Fruit fly (Drosophila melanogaster) ovary, adult (tissue): Measurements from ENCODE around the gene COX6B.
A peak's percentile ranks its signal among the peaks of the same experiment; 100 is the strongest.

Source experiments
- CG17801 ChIP-seq: fragments of 200-800 bp; optimal IDR thresholded peaks from 2 replicates; lab custom pipeline; 2019; ENCODE audit warnings: missing biosample characterization, mild to moderate bottlenecking, missing genetic modification characterization, moderate library complexity; ENCODE audit not compliant: partially characterized antibody

Gene COX6B

DNA sequence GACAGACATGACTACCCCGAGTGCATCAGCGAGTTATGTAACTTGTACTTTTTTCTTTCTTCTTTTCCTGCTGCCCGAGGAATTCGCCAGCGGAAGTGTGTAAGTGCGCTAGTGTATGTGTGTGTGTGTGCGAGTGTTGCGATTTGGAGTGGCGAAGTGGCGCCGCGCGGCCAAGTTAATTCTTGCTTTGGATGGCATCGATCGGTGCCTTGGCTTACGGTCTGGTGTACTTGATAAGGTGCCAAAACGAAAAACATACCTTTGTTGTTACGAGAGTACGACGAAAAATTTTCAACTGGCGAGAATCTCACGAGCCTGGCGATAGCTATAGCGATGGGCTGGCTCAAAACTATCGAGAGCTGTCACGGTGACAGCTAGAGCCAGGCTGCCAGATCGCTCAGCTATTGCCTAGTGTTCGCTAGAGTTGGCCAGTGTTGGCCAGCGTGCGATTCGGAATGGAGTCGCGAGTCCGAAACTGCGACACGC, at the start of gene COX6B, which contains the start of the genes CG18809, CG33932 and Rpp20:
Gene COX6B (minus strand): TSS at position 333 of the 486 bp plus-strand sequence.
Gene CG18809 (minus strand): TSS at position 333 of the 486 bp plus-strand sequence.
Gene CG33932 (plus strand): TSS at position 429 of the 486 bp plus-strand sequence.
Gene Rpp20 (plus strand): TSS at position 429 of the 486 bp plus-strand sequence.
- TF ChIP-seq CG17801: peak; percentile 57

DNA sequence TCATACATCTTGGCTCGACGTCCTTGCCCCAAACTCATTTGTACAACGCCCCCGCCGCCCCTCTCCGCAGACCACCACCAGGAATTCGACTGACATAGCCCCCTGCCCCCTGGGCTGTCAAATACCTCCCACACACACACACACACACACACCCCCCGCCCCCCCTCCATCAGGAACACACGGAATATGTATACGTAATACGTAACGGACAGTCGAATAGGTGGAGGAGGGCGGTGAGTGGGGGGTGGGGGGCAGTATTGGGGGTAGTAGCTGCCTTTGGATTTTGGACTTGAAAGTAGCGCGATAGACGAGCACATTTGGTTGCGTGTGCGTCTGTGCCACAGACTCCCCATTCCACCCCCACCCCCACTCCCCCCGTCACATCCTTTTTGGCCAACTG, 48.4 kb upstream of the COX6B start:
- TF ChIP-seq CG17801: no peak

DNA sequence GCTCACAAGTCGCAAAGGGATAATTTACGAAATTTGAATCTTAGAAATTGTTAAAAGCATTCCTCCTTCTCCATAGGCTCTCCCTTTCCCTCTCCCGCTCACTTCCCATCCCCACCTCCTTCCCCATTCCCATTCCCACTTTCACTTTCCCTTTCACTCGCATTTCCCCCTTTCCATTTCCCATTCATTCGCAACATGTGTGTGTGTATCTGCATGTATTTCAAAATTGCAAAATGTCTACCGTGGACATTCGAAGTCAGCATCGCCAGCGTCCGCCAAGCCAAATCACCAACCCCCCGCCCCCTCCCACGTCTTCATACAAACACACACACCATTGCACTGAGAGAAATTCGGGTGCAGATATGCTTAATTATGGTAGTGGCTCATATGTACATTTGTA, 47.7 kb upstream of the COX6B start:
- TF ChIP-seq CG17801: no peak

DNA sequence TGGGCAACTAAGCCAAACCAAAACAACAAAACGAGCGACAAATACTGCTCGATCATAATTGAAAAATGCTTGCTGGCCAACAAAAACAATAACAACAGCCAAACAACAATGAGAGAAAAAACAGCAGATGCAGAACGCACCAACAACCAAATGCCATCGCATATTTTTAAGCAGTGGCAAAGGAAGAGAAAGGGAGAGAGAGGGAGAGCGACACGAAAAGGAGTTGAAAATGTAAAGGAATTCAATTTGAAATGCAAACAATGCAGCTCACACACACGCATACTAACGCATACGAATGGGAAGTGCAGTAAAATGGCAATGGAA, 44.4 kb upstream of the COX6B start:
- no peak for TF ChIP-seq CG17801

DNA sequence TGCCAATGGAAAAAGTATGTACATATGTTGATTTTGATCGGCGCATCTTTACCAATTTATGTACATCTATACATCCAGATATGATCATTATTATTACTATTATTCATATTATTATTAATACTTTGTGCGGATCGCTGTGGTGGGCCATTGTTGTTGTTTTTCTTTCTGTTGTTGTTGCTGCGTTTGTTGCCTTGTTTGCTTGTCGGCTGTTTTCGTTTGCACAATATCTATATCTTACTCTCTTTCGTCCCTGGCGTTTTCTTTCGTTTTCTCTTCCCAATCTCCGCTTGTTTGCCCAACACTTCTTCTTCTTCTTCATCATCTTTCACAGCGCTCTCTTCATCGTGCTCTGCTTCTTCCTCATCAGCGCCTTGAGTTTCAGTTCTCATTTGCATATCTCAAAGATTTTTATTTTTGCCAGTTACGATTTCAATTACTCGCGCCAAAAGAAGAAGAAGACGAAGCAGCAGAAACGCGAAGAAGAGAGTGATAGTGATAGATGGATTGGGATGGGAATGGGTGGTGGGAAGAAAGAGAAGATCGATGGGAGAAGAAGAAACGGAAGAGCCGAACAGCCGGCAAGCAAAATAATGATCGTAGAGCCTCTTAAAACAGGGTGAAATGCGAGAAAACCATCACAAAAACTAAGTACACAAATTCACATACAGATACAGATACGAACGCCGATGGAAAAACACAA, 43.9 kb upstream of the COX6B start:
- TF ChIP-seq CG17801: no peak

DNA sequence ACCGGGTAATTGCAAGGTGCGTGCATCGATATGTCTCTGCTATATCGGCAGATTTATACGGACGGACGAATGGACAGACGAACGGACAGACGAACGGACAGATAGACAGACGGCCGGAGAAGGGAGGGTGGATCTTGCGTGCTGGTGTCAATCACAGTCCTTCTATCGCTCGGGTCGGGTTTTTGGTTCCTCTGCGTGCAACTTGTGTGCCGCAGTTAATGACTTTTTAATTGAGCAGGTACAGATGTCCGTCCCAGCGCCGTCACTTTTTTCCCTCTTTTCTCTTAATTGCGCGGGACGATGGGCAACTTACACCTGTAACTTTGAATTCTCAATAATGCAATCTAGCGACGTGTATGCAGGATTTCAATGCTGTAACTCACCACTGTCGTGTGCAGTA, 42.7 kb upstream of the COX6B start:
- no peak for TF ChIP-seq CG17801

DNA sequence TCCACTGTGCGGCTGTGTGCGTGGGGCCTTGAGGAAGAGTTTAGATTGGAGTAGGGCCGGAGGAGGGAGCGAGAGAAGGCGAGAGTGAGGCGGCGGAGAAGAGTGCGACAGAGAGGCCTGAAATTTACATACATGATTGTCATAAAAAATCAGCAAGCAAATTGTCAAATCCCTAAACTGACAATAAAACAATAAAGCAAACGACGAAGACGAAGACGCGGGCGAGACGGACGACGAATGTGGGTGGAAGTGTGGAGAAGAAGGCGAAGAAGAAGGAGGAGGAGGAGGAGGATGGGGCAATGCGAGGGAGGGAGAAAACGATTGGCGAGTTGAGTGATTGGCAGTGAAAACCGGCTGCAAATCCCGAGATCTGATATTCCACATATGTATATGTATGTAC, 41.3 kb upstream of the COX6B start:
- TF ChIP-seq CG17801: no peak

DNA sequence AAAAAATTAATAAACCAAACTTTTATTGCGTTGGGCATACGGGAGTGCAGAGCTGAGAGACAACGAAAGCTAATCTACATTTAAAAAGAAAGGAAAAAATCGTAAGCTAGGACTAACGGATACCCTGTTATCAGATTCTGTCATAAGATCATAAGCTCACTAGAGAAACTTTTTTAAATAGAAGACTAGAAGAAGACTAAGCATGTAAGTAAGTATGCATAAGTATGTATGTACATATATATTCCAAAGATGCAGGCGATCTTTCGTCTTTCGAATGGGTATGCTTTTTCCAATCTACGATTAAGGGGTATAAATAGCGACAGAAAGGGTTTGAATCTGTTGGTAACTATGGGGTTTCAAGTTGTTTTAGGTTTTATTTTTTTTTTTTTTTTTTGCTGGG, 40.7 kb upstream of the COX6B start:
- no peak for TF ChIP-seq CG17801

DNA sequence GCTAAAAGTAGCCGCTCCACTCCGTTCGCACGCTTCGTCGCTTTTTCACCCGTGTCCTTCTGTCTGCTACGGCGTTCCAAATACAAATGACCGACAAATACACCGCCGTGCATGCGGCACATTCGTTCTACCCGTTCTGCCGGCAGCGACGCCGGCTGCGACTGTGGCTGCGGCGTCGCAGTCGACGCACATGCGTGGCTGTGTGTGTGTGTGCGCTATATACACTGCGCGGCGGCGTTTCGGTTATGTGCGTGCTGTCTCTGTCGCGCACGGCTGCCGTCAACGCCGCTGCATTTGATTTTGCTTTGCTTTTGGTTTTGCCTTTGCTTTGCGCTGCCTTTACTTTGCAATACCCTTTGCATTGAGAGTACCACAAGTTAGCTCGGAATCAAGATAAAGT, 39.3 kb upstream of the COX6B start, which contains the start of gene zld:
Gene zld (minus strand): TSS at position 92 of the 400 bp plus-strand sequence.
- TF ChIP-seq CG17801: no peak

DNA sequence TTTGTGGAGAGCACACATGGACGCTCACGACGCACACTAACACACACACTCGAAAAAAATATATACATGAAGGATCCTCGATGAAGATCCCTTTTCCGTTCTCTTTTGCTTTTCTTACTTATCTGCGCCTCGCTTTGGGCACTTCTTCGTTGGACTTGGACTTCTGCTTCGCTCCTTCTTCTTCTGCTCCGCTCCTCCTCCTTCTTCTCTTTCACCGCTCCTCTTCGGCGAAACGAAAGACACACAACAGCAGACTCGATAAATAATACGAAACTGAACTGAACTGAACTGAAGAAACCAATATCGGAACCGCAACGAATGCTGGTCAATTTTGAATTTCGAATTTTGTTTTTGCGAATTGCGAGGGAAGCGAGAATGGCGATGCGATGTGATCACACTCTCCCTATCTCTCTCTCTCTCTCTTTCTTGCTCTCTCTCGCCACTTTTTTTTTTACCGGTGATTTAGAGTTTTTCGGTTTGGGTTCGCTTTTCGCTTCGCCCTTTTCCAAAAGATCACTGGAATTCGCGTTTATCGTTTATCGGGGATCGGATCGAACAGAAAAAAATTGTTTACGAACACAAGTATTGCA, 38.7 kb upstream of the COX6B start:
- no peak for TF ChIP-seq CG17801

DNA sequence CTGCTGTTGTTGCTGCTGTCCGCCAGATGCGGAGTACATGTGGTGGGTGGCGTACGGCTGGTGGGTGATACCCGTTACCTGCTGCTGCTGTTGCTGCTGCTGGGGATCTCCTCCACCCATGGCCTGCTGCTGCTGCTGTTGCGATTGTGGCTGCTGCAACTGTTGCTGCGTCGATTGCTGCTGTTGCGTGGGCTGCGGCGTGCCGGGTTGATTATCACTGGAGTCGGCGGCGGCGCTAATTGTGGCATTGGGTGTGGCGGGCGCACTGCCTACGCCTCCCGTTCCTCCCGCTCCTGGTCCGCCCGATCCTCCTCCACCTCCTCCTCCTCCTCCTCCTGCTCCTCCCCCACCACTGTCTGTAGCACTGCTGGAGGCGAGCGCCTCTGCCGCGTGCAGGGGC, 37.7 kb upstream of the COX6B start:
- TF ChIP-seq CG17801: no peak

DNA sequence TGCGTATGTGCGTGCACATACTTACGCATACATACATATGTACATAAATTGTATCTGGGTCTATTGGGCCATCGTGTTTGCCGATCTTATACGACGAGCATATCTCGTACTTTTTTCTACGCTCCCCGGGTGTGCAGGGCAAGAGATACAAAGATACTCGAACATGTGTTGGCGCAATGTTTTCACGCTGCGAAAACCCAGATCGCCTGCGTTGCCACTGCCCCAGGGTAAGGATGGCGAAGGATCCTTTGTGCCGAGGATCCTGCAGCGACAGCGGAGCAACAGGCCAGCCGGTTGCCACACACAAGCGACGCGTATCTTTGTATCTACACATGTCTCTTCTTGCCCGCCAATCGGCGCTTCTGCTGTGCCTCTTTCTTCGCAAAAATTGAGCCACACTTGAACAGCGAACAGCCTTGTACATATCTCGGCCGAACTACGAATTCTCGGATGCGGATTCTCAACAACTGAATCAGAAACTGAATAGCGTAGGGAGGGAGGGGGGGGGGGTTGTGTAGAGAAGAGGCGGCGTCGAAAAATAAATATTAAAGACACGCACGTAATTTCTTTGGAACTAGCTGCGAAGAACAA, 31.0 kb upstream of the COX6B start:
- TF ChIP-seq CG17801: no peak

DNA sequence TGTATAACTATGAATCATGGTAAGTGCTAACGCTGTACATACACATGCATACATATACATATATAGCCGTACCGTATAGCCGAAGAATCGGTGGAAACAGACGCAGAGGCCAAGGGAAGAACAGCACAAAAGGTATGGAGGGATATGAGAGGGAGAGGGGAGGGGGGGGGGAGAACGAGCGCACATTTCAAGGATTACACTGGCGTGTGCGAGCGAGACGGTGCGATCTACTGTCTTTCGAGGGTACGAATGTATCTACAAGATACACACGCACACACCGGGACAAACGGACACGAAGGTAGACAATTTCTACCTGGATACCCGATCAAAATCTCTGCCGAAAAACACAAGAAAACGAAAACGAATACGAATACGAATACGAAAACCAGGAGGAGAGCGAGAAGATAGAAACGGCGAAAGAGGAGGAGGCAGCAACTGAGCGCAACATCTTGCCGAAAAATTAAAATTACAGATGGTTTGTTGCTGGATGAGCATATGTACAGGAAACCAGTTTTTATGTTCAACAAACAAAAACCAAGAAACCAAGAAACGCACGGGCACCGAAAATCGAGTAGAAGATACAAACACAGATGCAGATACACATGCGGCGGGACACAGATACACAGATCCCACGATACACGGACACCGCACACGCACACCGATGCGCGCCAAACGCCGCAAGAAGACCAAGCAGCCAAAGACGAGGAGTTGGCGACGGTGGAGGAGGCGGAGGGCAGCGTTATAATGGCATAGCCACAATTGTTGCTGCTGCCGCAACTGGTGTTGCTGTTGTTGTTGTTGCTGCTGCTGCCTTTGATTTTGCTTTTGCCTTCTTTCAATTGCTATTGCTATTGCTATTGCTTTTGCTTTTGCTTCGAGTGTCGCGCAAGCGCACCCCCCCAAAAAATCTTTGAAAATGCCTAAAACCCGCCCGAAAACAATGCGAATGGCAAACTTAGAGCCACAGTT, 29.9 kb upstream of the COX6B start:
- no peak for TF ChIP-seq CG17801

DNA sequence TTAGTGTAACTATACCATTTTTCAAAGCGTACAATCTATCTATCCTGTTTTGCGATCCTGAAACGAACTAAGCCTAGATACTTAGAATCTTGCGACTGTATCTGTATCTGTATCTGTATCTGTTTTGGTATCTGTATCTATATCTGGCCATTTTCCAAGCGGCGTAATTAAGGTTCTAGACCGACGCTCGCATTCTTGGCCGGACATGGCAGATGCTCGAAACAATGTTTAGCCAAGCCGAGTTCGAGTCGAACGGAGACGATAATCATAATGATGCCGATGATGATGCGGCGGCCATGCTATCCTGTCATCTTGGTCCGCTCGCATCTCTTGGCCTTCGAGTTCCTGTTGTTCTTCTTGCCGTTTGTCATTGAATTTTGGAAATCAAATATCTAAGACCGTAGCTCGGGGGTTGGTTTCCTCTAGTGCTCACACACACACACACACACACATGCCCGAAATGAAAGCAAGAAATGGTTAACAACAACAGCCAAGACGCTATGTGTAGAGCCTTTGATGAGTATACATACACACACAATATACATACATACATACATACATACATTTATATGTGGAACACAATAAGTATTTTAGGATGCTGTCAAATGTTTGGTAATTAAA, 28.0 kb upstream of the COX6B start:
- TF ChIP-seq CG17801: no peak

DNA sequence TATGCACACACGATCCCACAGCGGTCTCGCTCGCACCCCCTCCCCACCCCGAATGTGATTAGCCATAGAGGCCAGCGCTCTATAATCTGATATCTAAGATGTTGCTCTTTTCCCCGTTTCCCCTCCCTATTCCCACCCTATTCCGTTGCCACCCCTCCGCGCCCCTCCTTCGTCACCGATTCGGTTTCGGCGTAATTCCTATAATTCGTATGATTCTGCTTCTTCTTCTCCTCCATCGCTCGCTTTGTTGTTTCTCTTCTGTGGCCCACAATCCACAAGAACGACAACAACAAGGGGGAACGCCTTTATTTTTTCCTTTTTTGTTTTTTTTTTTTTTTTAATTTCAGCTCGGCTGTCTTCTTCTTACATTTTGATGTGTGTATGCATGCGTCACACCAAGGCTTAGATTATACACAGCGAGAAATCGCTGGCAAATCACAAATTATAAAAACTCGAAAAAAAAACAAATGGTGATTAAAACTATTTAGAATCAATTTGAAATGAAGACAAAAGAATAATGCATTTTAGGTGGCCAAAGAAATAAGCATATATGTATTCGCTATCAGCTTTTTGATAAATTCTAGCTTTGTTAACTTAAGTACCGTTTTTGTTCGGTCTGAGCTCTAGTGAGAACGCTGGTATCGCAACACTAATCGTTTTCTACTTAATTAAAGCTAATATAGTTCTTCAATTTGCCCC, 25.8 kb upstream of the COX6B start:
- TF ChIP-seq CG17801: no peak
